Fruit fly (Drosophila melanogaster): ENCODE results near the gene Gss2.

The Gss2 gene

DNA sequence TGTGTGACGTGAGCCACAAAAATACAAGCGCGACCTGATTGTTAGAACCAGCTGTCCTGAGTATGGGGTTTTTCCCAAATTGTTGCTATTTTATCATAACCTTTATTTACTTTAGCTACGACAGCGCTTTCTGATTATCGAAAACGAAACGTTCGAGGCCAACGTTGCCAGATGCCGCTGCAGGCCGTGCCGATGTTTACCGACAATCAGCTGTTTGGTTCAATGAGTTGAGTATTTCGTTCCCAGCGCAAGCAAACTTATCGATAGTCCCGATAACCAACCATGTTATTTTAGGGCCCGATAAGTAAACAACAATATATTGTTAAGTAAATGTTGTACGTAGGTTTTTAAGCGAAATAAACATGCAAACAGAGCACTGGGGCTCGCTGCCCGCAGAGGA, 49.3 kb upstream of the Gss2 start, which contains the start of the genes CG15814 and Spt7 (continued):
- TF ChIP-seq CG10543 (GFP tag; optimal IDR thresholded peaks at IDR 0.05) (peak; percentile 60), Fer3 (tag; optimal IDR thresholded peaks at IDR 0.05) (no peak), D (optimal IDR thresholded peaks at IDR 0.05) (no peak), D (GFP tag; optimal IDR thresholded peaks at IDR 0.05) (no peak), CG15073 (GFP tag; optimal IDR thresholded peaks at IDR 0.05) (no peak), tap (tag; optimal IDR thresholded peaks at IDR 0.05) (no peak), CG11398 (GFP tag; optimal IDR thresholded peaks at IDR 0.05) (no peak), al (GFP tag; IDR thresholded peaks at IDR 0.05) (no peak), CG11695 (GFP tag; IDR thresholded peaks at IDR 0.05) (no peak), Myb (GFP tag; optimal IDR thresholded peaks at IDR 0.05) (peak; percentile 72), klu (GFP tag; IDR thresholded peaks at IDR 0.05) (no peak), Hey (tag; optimal IDR thresholded peaks at IDR 0.05) (no peak), Hmr (GFP tag; optimal IDR thresholded peaks at IDR 0.05) (no peak), ato (GFP tag; IDR thresholded peaks at IDR 0.05; ENCODE audit: partially characterized antibody) (peak; percentile 91), Ssrp (tag; optimal IDR thresholded peaks at IDR 0.05) (no peak), Bgb (GFP tag; IDR thresholded peaks at IDR 0.05; ENCODE audit: partially characterized antibody) (peak; percentile 88), psq (GFP tag; optimal IDR thresholded peaks at IDR 0.05) (no peak), CG8290 (GFP tag; optimal IDR thresholded peaks at IDR 0.05) (peak; percentile 22), CG8290 (tag; optimal IDR thresholded peaks at IDR 0.05) (no peak), CG6791 (GFP tag; IDR thresholded peaks at IDR 0.05; ENCODE audit: partially characterized antibody) (peak; percentile 89), Sox100B (GFP tag; optimal IDR thresholded peaks at IDR 0.05) (no peak), CG8281 (tag; optimal IDR thresholded peaks at IDR 0.05) (no peak), zen2 (GFP tag; IDR thresholded peaks at IDR 0.05; ENCODE audit: partially characterized antibody) (peak; percentile 80; the same call in 2 of the 3 replicates), CG16863 (GFP tag; optimal IDR thresholded peaks at IDR 0.05) (peak; percentile 30), CG11085 (GFP tag; IDR thresholded peaks at IDR 0.05) (no peak), gfzf (GFP tag; optimal IDR thresholded peaks at IDR 0.05) (peak; percentile 26), Oli (tag; optimal IDR thresholded peaks at IDR 0.05) (no peak), dmrt99B (tag; optimal IDR thresholded peaks at IDR 0.05) (no peak), CG17612 (GFP tag; IDR thresholded peaks at IDR 0.05) (no peak), HHEX (GFP tag; optimal IDR thresholded peaks at IDR 0.05) (peak; percentile 30), CG1529 (GFP tag; optimal IDR thresholded peaks at IDR 0.05) (no peak), Dll (GFP tag; IDR thresholded peaks at IDR 0.05; ENCODE audit: partially characterized antibody) (peak; percentile 82), CG34224 (GFP tag; IDR thresholded peaks at IDR 0.05; ENCODE audit: partially characterized antibody) (peak; percentile 89), sd (tag; optimal IDR thresholded peaks at IDR 0.05) (no peak), otp (GFP tag; IDR thresholded peaks at IDR 0.05) (no peak), cg (GFP tag; optimal IDR thresholded peaks at IDR 0.05) (peak; percentile 55), sima (GFP tag; optimal IDR thresholded peaks at IDR 0.05) (no peak), CG1024 (GFP tag; IDR thresholded peaks at IDR 0.05) (no peak), nom (GFP tag; optimal IDR thresholded peaks at IDR 0.05) (no peak), CG30431 (GFP tag; optimal IDR thresholded peaks at IDR 0.05) (no peak), CG30403 (GFP tag; optimal IDR thresholded peaks at IDR 0.05) (no peak), MTF-1 (GFP tag; optimal IDR thresholded peaks at IDR 0.05; ENCODE audit: borderline replicate concordance) (no peak), CG15479 (GFP tag; optimal IDR thresholded peaks at IDR 0.05) (no peak), corto (GFP tag; optimal IDR thresholded peaks at IDR 0.05) (no peak), br (optimal IDR thresholded peaks at IDR 0.05) (no peak), Bteb2 (GFP tag; optimal IDR thresholded peaks at IDR 0.05) (peak; percentile 4), vfl (GFP tag; optimal IDR thresholded peaks at IDR 0.05) (peak; percentile 48), CG4424 (GFP tag; optimal IDR thresholded peaks at IDR 0.05) (no peak), Hr39 (optimal IDR thresholded peaks at IDR 0.05) (no peak), gce (GFP tag; IDR thresholded peaks at IDR 0.05) (no peak), Fer2 (tag; optimal IDR thresholded peaks at IDR 0.05) (no peak), Hr78 (GFP tag; optimal IDR thresholded peaks at IDR 0.05) (no peak)
